Worm (Caenorhabditis elegans): ENCODE data around the gene str-164.

The str-164 gene

DNA sequence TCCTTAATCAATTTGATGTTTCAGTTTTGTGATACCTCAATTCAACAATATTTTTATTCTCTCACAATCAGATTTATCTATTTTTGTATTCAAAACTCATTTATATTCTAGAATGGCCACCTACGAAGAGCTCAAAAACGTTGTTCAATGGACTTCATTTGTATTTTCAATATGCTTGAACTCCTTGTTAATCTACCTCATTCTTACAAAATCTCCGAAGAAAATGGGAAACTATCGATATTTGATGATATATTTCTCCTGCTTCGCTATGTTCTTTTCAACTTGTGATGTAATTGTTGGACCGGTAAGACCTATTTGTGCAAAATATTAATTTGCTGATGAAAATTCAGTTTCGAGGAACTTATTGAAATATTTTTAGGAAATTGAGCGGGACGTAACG lies at the start of gene str-164:
Gene str-164, plus strand, starts transcription at position 113 of the 400 bp plus-strand sequence.
- TF ChIP-seq efl-1 (optimal IDR thresholded peaks at IDR 0.05) (no peak), efl-1 (GFP tag; optimal IDR thresholded peaks at IDR 0.05 in 1 of 2) (peak in 1 of 2 experiments; percentile 76), ceh-82 (tag; optimal IDR thresholded peaks at IDR 0.05) (no peak), ces-1 (GFP tag; optimal IDR thresholded peaks at IDR 0.05) (no peak), isw-1 (GFP tag; IDR thresholded peaks at IDR 0.05) (no peak)

DNA sequence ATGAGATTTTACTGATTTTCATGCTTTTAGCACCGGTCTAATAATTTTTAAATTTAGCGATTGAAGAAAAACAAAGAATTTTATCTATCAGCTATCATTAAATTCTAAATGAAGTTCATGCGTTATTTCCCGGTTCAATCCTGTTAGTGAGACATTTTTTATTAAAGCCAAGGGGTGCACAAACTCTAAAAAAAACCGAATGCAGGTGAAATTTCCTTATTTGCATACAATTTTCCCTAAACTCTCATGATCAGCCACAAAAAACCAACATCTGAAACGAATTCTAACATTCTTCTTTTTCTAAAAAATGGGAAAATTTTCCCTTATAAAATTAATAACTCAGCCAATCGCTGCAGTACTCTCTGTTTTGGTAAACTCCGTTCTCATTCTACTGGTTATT lies 47.4 kb upstream of the str-164 start, which contains the start of gene str-156:
Gene str-156, plus strand, starts transcription at position 301 of the 400 bp plus-strand sequence.
- TF ChIP-seq fkh-8 (tag; optimal IDR thresholded peaks at IDR 0.05) = no peak
- TF ChIP-seq fkh-4 (tag; optimal IDR thresholded peaks at IDR 0.05; ENCODE audit: borderline replicate concordance) = no peak
- TF ChIP-seq ceh-82 (tag; optimal IDR thresholded peaks at IDR 0.05) = no peak
- TF ChIP-seq ceh-8 (GFP tag; optimal IDR thresholded peaks at IDR 0.05) = no peak
- no peak for TF ChIP-seq pqm-1 (tag; optimal IDR thresholded peaks at IDR 0.05)

DNA sequence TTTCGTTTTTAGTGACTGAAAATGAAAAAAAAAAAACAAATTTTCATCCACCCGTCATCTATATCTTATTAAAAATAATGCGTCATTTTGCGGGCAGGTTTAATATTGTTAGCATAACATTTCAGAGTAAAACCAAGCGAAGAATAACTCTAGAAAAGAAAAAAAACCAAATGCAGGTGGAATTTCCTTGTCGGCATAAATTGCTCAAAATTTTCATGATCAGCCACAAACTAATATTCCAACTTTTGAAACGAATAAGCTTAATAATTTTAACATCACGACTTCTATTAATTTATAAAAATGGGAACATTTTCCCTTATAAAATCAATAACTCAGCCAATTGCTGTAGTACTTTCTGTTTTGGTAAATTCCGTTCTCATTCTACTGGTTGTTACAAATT lies 44.8 kb upstream of the str-164 start, which contains the start of gene str-155:
Gene str-155, plus strand, starts transcription at position 301 of the 400 bp plus-strand sequence.
- no peak for TF ChIP-seq mef-2 (tag; optimal IDR thresholded peaks at IDR 0.05)
- TF ChIP-seq Y116A8C.19 (tag; optimal IDR thresholded peaks at IDR 0.05; ENCODE audit: borderline replicate concordance) = no peak
- TF ChIP-seq nhr-77 (tag; optimal IDR thresholded peaks at IDR 0.05) = no peak
- no peak for TF ChIP-seq aly-2 (tag; optimal IDR thresholded peaks at IDR 0.05)
- no peak for TF ChIP-seq hlh-4 (tag; optimal IDR thresholded peaks at IDR 0.05)
- TF ChIP-seq fos-1 (tag; optimal IDR thresholded peaks at IDR 0.05) = no peak
- no peak for TF ChIP-seq nhr-76 (tag; optimal IDR thresholded peaks at IDR 0.05)
- no peak for TF ChIP-seq jun-1 (tag; optimal IDR thresholded peaks at IDR 0.05)
- no peak for TF ChIP-seq efl-1 (optimal IDR thresholded peaks at IDR 0.05)
- no peak for TF ChIP-seq efl-1 (GFP tag; optimal IDR thresholded peaks at IDR 0.05 in 1 of 2)
- TF ChIP-seq aha-1 (tag; optimal IDR thresholded peaks at IDR 0.05) = no peak
- TF ChIP-seq tbx-2 (tag; optimal IDR thresholded peaks at IDR 0.05) = no peak

DNA sequence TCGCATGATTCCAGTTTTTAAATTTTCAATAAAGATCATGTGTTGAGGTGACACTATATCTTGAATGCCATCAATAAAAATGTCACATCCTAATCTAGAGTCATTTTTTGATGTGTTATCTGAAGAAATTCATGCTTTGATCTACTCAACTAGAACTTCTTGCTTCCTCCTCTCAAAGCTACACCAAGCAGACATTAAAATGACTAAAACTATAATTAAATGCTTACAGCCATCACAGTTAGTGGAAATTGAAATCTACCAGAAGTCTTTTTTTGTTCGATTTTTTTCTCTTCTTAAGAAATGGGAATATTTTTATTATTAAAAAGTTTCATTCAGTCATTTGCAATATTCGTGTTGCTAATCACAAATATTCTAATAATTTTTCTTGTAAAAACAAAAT lies 42.8 kb upstream of the str-164 start, which contains the start of gene str-158:
Gene str-158, plus strand, starts transcription at position 301 of the 400 bp plus-strand sequence.
- no peak for TF ChIP-seq mep-1 (tag; optimal IDR thresholded peaks at IDR 0.05)
- no peak for TF ChIP-seq elt-3 (tag; optimal IDR thresholded peaks at IDR 0.05)
- TF ChIP-seq fkh-10 (GFP tag; optimal IDR thresholded peaks at IDR 0.05) = no peak
- TF ChIP-seq pax-3 (tag; optimal IDR thresholded peaks at IDR 0.05) = no peak
- no peak for TF ChIP-seq irx-1 (tag; optimal IDR thresholded peaks at IDR 0.05)
- no peak for TF ChIP-seq xbp-1 (tag; optimal IDR thresholded peaks at IDR 0.05)
- TF ChIP-seq lin-14 (GFP tag; optimal IDR thresholded peaks at IDR 0.05) = no peak
- no peak for TF ChIP-seq nhr-85 (tag)
- TF ChIP-seq hpl-2 (GFP tag; optimal IDR thresholded peaks at IDR 0.05) = no peak
- TF ChIP-seq fkh-4 (tag; optimal IDR thresholded peaks at IDR 0.05; ENCODE audit: borderline replicate concordance) = no peak
- no peak for TF ChIP-seq mdl-1 (tag; optimal IDR thresholded peaks at IDR 0.05)

DNA sequence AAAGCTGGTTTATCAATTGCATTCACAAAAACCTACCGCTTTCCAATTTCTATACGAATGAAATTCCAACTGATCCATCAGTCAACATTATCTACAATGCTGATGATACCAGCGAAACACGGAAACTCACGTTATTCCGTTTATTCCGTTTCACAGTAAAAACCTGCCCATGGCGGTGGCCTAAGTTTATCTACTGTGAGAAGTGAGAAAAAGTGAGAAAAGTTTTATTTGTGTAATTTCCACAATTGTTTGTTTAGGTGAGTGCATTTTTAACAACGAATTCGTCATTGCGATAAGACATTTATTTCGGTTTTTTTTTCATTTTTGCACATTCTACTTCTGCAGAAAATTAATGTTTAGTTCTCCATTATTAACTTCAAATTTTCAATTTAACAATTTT lies 30.5 kb upstream of the str-164 start, which contains the start of gene Y9C9A.8:
Gene Y9C9A.8, plus strand, starts transcription at position 301 of the 400 bp plus-strand sequence.
- no peak for TF ChIP-seq unc-130 (tag; optimal IDR thresholded peaks at IDR 0.05)
- TF ChIP-seq hlh-4 (tag; optimal IDR thresholded peaks at IDR 0.05) = no peak
- TF ChIP-seq nhr-12 (tag; optimal IDR thresholded peaks at IDR 0.05) = no peak
- no peak for TF ChIP-seq egl-27 (tag; optimal IDR thresholded peaks at IDR 0.05)
- TF ChIP-seq fkh-8 (tag; optimal IDR thresholded peaks at IDR 0.05) = no peak
- TF ChIP-seq skn-1 (tag; optimal IDR thresholded peaks at IDR 0.05) = no peak
- no peak for TF ChIP-seq tbx-2 (tag; optimal IDR thresholded peaks at IDR 0.05)
- no peak for TF ChIP-seq mef-2 (tag; optimal IDR thresholded peaks at IDR 0.05)
- TF ChIP-seq C16A3.4 (tag; optimal IDR thresholded peaks at IDR 0.05) = no peak
- TF ChIP-seq hpl-2 (GFP tag; optimal IDR thresholded peaks at IDR 0.05) = no peak
- no peak for TF ChIP-seq tlp-1 (tag; optimal IDR thresholded peaks at IDR 0.05)
- no peak for TF ChIP-seq nhr-28 (tag; optimal IDR thresholded peaks at IDR 0.05)
- no peak for TF ChIP-seq Y116A8C.19 (tag; optimal IDR thresholded peaks at IDR 0.05; ENCODE audit: borderline replicate concordance)
- no peak for TF ChIP-seq hlh-17 (GFP tag; optimal IDR thresholded peaks at IDR 0.05; ENCODE audit: borderline replicate concordance)
- TF ChIP-seq dsc-1 (tag; optimal IDR thresholded peaks at IDR 0.05) = no peak

All from whole organism, L1 larva.